Worm (Caenorhabditis elegans): ENCODE measurements around the gene ZK1321.1.
A peak's percentile ranks its signal among the peaks of the same experiment; 100 is the strongest.

ZK1321.1 gene

DNA sequence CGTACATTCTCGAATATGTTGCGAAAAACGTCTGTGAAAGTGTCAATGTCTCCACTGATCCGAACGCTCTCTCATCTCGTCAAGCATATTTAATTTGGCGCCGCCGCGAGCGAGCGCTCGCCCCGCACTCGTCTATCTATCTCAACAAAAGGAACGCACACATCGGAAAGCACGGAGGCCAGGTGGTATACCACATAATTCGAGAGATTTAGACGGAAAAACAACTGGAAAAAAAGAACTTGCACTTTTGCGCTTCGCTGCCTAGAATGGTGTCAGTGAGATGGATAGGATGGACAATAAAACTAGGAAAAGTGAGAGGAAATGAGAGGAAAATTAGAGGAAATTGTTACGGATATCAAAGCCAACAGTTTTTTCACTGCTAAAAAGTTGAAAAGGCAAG, 24.6 kb upstream of the ZK1321.1 start (continued):
- TF ChIP-seq elt-1 (tag; optimal IDR thresholded peaks at IDR 0.05), result no peak
- no peak for TF ChIP-seq tbx-2 (tag; optimal IDR thresholded peaks at IDR 0.05)
- TF ChIP-seq nhr-67 (tag; optimal IDR thresholded peaks at IDR 0.05), result no peak
- no peak for TF ChIP-seq eor-1 (tag; optimal IDR thresholded peaks at IDR 0.05)
- TF ChIP-seq aly-2 (tag; optimal IDR thresholded peaks at IDR 0.05), result no peak
- no peak for TF ChIP-seq fkh-2 (tag; optimal IDR thresholded peaks at IDR 0.05)
- no peak for TF ChIP-seq mml-1 (tag; optimal IDR thresholded peaks at IDR 0.05)
- no peak for TF ChIP-seq lin-39 (tag; optimal IDR thresholded peaks at IDR 0.05)
- no peak for TF ChIP-seq nhr-43 (tag; optimal IDR thresholded peaks at IDR 0.05; ENCODE audit: poor library complexity, severe bottlenecking)
- no peak for TF ChIP-seq egl-5 (tag; optimal IDR thresholded peaks at IDR 0.05)

DNA sequence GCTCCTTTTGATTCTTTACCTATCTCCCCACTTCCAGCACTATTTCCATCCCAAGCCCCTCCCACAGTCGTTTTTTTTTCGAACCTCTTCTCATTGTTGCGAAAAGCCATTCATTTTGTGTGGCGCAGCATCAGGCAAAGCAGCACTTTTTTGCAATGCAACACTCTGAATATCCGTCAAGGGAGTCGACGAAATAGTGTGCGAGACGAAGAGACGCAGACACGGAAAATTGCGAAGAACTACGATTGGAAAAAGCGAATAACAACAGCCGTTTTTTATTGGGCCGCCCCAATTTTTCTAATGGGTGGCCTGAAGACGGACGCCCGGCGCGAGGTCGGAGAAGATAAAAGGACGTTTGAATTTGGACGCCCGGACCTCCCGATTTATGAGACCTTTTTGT, 24.0 kb upstream of the ZK1321.1 start:
- peak; percentile 19 for TF ChIP-seq hmg-11 (tag; optimal IDR thresholded peaks at IDR 0.05)
- peak; percentile 40 for TF ChIP-seq egl-5 (tag; optimal IDR thresholded peaks at IDR 0.05)
- no peak for TF ChIP-seq lin-39 (tag; optimal IDR thresholded peaks at IDR 0.05)
- no peak for TF ChIP-seq ceh-28 (tag; optimal IDR thresholded peaks at IDR 0.05)
- no peak for TF ChIP-seq nhr-76 (tag; optimal IDR thresholded peaks at IDR 0.05)
- peak; percentile 20 for TF ChIP-seq nfya-1 (tag; optimal IDR thresholded peaks at IDR 0.05; ENCODE audit: insufficient read depth)

DNA sequence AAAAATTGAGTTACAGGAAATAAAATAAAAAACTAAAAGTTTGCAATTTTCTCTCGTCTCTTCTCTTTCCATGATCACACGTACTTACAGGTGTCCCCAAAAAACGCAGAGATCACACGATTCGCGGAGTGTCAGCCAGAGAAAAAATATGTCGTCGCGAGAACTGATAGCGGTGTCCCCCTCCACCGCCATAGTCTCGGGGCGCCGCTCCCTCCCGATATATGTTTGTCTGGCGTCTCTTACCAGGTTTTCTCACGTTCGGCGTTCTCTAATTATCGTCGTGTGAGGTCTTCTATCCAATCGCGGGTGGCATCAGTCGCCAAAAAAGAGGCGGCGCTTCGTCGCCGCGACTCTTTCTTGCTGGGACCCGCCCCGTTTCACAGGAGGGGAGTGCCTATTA, 22.0 kb upstream of the ZK1321.1 start, which contains the start of gene mab-3:
TSS of gene mab-3 (plus strand) at position 328 of the 400 bp plus-strand sequence.
- TF ChIP-seq elt-2 (tag; optimal IDR thresholded peaks at IDR 0.05), result peak; percentile 43

DNA sequence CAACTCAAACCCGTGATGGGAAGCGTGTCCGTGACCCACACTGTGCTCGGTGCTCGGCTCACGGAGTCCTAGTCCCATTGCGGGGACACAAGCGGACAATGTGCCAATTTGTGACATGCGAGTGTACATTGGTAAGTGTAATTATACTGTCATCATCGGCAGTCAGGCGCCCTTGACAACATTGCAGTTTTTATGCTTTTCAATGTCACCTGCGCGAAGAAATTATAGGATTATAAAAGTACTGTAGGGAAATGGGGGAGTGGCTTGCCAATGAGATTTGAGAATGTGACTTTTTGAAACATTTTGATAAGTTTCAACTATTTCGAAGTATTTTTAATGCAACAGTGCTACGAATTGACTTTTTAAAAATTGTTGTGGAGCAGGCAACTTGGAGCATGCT, 18.0 kb upstream of the ZK1321.1 start:
- no peak for TF ChIP-seq ztf-11 (tag; optimal IDR thresholded peaks at IDR 0.05)
- peak; percentile 51 for TF ChIP-seq nfya-1 (tag; optimal IDR thresholded peaks at IDR 0.05; ENCODE audit: insufficient read depth)
- TF ChIP-seq elt-1 (tag; optimal IDR thresholded peaks at IDR 0.05), result no peak

DNA sequence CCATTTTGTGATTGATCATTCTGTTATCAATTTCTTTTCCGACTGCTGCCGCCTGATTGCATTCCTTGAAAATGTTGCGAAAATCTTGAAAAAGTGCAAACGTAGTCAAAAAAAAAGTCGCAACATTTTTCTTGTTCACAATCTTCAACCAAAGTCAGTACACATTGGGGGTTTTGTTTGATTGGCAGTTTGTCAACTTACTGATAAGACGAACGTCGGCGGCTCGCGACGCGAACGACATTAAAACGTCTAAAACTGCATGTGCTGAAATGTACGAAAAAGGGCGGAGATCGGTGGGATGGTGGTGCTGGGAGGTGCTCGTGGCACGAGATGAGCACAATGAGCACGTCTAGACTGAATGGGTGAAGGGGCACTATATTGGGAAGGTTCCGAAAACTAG, 15.0 kb upstream of the ZK1321.1 start:
- TF ChIP-seq elt-3 (tag; optimal IDR thresholded peaks at IDR 0.05) (no peak), ceh-16 (tag; optimal IDR thresholded peaks at IDR 0.05) (no peak), elt-2 (tag; optimal IDR thresholded peaks at IDR 0.05) (peak; percentile 96), lin-39 (tag; optimal IDR thresholded peaks at IDR 0.05) (no peak), nhr-28 (tag; optimal IDR thresholded peaks at IDR 0.05) (no peak), sea-2 (GFP tag; optimal IDR thresholded peaks at IDR 0.05) (no peak), nfya-1 (tag; optimal IDR thresholded peaks at IDR 0.05; ENCODE audit: insufficient read depth) (peak; percentile 28), ceh-9 (tag; optimal IDR thresholded peaks at IDR 0.05) (no peak), snpc-4 (tag; optimal IDR thresholded peaks at IDR 0.05) (peak; percentile 16), nhr-76 (tag; optimal IDR thresholded peaks at IDR 0.05) (no peak), mdl-1 (tag; optimal IDR thresholded peaks at IDR 0.05) (no peak), nhr-237 (tag; optimal IDR thresholded peaks at IDR 0.05) (no peak), ceh-28 (tag; optimal IDR thresholded peaks at IDR 0.05) (peak; percentile 15), mml-1 (tag; optimal IDR thresholded peaks at IDR 0.05) (no peak), daf-12 (tag; optimal IDR thresholded peaks at IDR 0.05) (no peak), ztf-4 (tag; optimal IDR thresholded peaks at IDR 0.05) (no peak), nhr-43 (tag; optimal IDR thresholded peaks at IDR 0.05; ENCODE audit: poor library complexity, severe bottlenecking) (no peak), fos-1 (tag; optimal IDR thresholded peaks at IDR 0.05) (no peak), egl-27 (tag; optimal IDR thresholded peaks at IDR 0.05) (no peak), ama-1 (optimal IDR thresholded peaks at IDR 0.05) (peak; percentile 25), pha-4 (tag; optimal IDR thresholded peaks at IDR 0.05) (peak; percentile 29), R02D3.7 (tag; optimal IDR thresholded peaks at IDR 0.05) (no peak), ztf-11 (tag; optimal IDR thresholded peaks at IDR 0.05) (no peak), jun-1 (tag; optimal IDR thresholded peaks at IDR 0.05) (no peak), nhr-77 (tag; optimal IDR thresholded peaks at IDR 0.05) (no peak), ceh-82 (tag; optimal IDR thresholded peaks at IDR 0.05) (no peak), skn-1 (tag; optimal IDR thresholded peaks at IDR 0.05) (no peak), hmg-11 (tag; optimal IDR thresholded peaks at IDR 0.05) (no peak), pqm-1 (tag; optimal IDR thresholded peaks at IDR 0.05) (peak; percentile 81), aly-2 (tag; optimal IDR thresholded peaks at IDR 0.05) (no peak)
